Fruit fly (Drosophila melanogaster): Measurements from ENCODE around the gene CG11885.

The CG11885 gene

dm6 chr2L:412931-413330, 8.3 kb downstream of the CG11885 start (continued):
- no peak for TF ChIP-seq lov (optimal IDR thresholded peaks at IDR 0.05)
- TF ChIP-seq lov (GFP tag; IDR thresholded peaks at IDR 0.05) = no peak
- TF ChIP-seq amos (GFP tag; IDR thresholded peaks at IDR 0.05; ENCODE audit: partially characterized antibody) = no peak
- TF ChIP-seq sisA (GFP tag; IDR thresholded peaks at IDR 0.05) = no peak
- peak; percentile 24 for TF ChIP-seq CG30403 (GFP tag; optimal IDR thresholded peaks at IDR 0.05)
- no peak for TF ChIP-seq peb (GFP tag; IDR thresholded peaks at IDR 0.05)
- no peak for TF ChIP-seq NC2α (GFP tag; optimal IDR thresholded peaks at IDR 0.05)
- TF ChIP-seq CG10565 (GFP tag; optimal IDR thresholded peaks at IDR 0.05) = no peak
- TF ChIP-seq Jarid2 (GFP tag; optimal IDR thresholded peaks at IDR 0.05) = no peak
- no peak for TF ChIP-seq nau (GFP tag; optimal IDR thresholded peaks at IDR 0.05)
- TF ChIP-seq schlank (tag; optimal IDR thresholded peaks at IDR 0.05) = peak; percentile 21
- no peak for TF ChIP-seq trem (tag; optimal IDR thresholded peaks at IDR 0.05)
- TF ChIP-seq gt (GFP tag; IDR thresholded peaks at IDR 0.05) = no peak
- no peak for TF ChIP-seq CG2875 (GFP tag; optimal IDR thresholded peaks at IDR 0.05)
- TF ChIP-seq CG15514 (GFP tag; optimal IDR thresholded peaks at IDR 0.05) = peak; percentile 7
- TF ChIP-seq Blimp-1 (GFP tag; optimal IDR thresholded peaks at IDR 0.05) = no peak
- TF ChIP-seq bab2 (GFP tag; optimal IDR thresholded peaks at IDR 0.05) = no peak
- TF ChIP-seq grau (tag; optimal IDR thresholded peaks at IDR 0.05) = peak; percentile 92
- TF ChIP-seq ab (GFP tag; optimal IDR thresholded peaks at IDR 0.05) = no peak
- no peak for TF ChIP-seq Taf1 (GFP tag; IDR thresholded peaks at IDR 0.05)
- no peak for TF ChIP-seq Eip74EF (GFP tag; optimal IDR thresholded peaks at IDR 0.05)
- TF ChIP-seq Antp (GFP tag; optimal IDR thresholded peaks at IDR 0.05) = no peak
- no peak for TF ChIP-seq HLH54F (GFP tag; optimal IDR thresholded peaks at IDR 0.05)
- TF ChIP-seq vfl (GFP tag; optimal IDR thresholded peaks at IDR 0.05) = no peak
- TF ChIP-seq Ets65A (GFP tag) = no peak
- no peak for TF ChIP-seq gro (GFP tag; optimal IDR thresholded peaks at IDR 0.05)
- TF ChIP-seq chn (GFP tag; optimal IDR thresholded peaks at IDR 0.05) = no peak
- TF ChIP-seq ERR (GFP tag; optimal IDR thresholded peaks at IDR 0.05) = no peak
- TF ChIP-seq CG6175 (GFP tag; IDR thresholded peaks at IDR 0.05) = no peak
- no peak for TF ChIP-seq Opbp (GFP tag; IDR thresholded peaks at IDR 0.05; ENCODE audit: partially characterized antibody)
- TF ChIP-seq sna (GFP tag; IDR thresholded peaks at IDR 0.05; ENCODE audit: partially characterized antibody) = no peak
- no peak for TF ChIP-seq Ets97D (GFP tag; optimal IDR thresholded peaks at IDR 0.05)
- no peak for TF ChIP-seq danr (GFP tag; IDR thresholded peaks at IDR 0.05)
- TF ChIP-seq CG3163 (GFP tag; optimal IDR thresholded peaks at IDR 0.05) = no peak
- no peak for TF ChIP-seq CG3407 (GFP tag; optimal IDR thresholded peaks at IDR 0.05)
- no peak for TF ChIP-seq fd96Cb (tag; optimal IDR thresholded peaks at IDR 0.05)
- TF ChIP-seq CG6683 (GFP tag; optimal IDR thresholded peaks at IDR 0.05) = no peak
- no peak for TF ChIP-seq Aef1 (GFP tag; IDR thresholded peaks at IDR 0.05)
- TF ChIP-seq BtbVII (GFP tag; optimal IDR thresholded peaks at IDR 0.05) = no peak
- no peak for TF ChIP-seq chinmo (GFP tag; IDR thresholded peaks at IDR 0.05; ENCODE audit: partially characterized antibody)
- TF ChIP-seq CG7839 (tag; optimal IDR thresholded peaks at IDR 0.05) = no peak
- no peak for TF ChIP-seq Nf-YC (tag; optimal IDR thresholded peaks at IDR 0.05)
- TF ChIP-seq CG3065 (GFP tag; optimal IDR thresholded peaks at IDR 0.05) = no peak
- TF ChIP-seq yki (optimal IDR thresholded peaks at IDR 0.05) = no peak
- TF ChIP-seq B-H1 (GFP tag; IDR thresholded peaks at IDR 0.05) = no peak
- TF ChIP-seq CG13287 (GFP tag; IDR thresholded peaks at IDR 0.05; ENCODE audit: partially characterized antibody) = no peak
- no peak for TF ChIP-seq knrl (GFP tag; IDR thresholded peaks at IDR 0.05; ENCODE audit: partially characterized antibody)
- no peak for TF ChIP-seq CG1024 (GFP tag; IDR thresholded peaks at IDR 0.05)
- no peak for TF ChIP-seq NC2β (GFP tag; optimal IDR thresholded peaks at IDR 0.05)
- no peak for TF ChIP-seq CG10366 (GFP tag; IDR thresholded peaks at IDR 0.05)
- no peak for TF ChIP-seq NK7.1 (GFP tag; optimal IDR thresholded peaks at IDR 0.05)
- TF ChIP-seq inv (GFP tag; IDR thresholded peaks at IDR 0.05; ENCODE audit: partially characterized antibody) = no peak

Data from whole organism, embryonic.